Worm (Caenorhabditis elegans): ENCODE results near the gene clec-146.

DNA sequence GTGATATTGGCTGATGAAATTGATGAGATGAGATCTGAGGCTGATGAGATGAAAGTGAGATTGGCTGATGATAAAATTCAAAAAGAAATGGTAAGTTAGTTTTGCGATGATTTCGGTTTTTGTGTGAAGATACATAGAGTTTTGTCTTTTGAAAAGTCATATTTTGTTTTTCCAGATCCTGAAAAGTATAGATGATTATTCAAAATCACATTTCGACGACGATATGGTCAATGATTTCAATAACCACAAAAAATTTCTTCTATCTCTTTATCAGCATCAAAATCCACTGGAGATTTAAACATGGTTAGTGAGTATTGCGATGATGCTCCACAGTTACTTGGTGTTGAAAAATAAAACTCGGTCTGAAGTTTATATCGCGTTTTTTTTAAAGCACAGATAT, 7.3 kb upstream of the clec-146 start, which contains the start of gene csp-1:
- TF ChIP-seq ama-1 (optimal IDR thresholded peaks at IDR 0.05), result no peak
- TF ChIP-seq unc-62 (GFP tag; optimal IDR thresholded peaks at IDR 0.05), result no peak
- TF ChIP-seq Y55F3AM.14 (GFP tag; optimal IDR thresholded peaks at IDR 0.05), result no peak
- no peak for TF ChIP-seq ztf-1 (GFP tag; conservative IDR thresholded peaks at IDR 0.05)
- no peak for TF ChIP-seq zag-1 (tag; optimal IDR thresholded peaks at IDR 0.05)
- TF ChIP-seq ztf-4 (tag; optimal IDR thresholded peaks at IDR 0.05), result no peak
- no peak for TF ChIP-seq fos-1 (tag; optimal IDR thresholded peaks at IDR 0.05)
- TF ChIP-seq F13H6.1 (tag; optimal IDR thresholded peaks at IDR 0.05), result no peak
